Fruit fly (Drosophila melanogaster): ENCODE data around the gene PIG-B.

dm6 chr3L:3765782-3766520, 45.1 kb upstream of the PIG-B start:
- TF ChIP-seq insv (optimal IDR thresholded peaks at IDR 0.05) (no peak), h (optimal IDR thresholded peaks at IDR 0.05) (no peak), Sin3A (optimal IDR thresholded peaks at IDR 0.05) (no peak)
